Worm (Caenorhabditis elegans): Measurements from ENCODE around the gene K08D8.10.
"Not testable (repeated sequence)": the region's sequence is repeated elsewhere in the genome, so short reads cannot be mapped to it uniquely, and the experiment has no call there.

K08D8.10 gene

ce11 chrIV:12869383-12869782 lies 31.0 kb upstream of the K08D8.10 start:
- TF ChIP-seq zip-8 (tag; optimal IDR thresholded peaks at IDR 0.05): no peak
- no peak for TF ChIP-seq mls-2 (tag; optimal IDR thresholded peaks at IDR 0.05)
- TF ChIP-seq ham-2 (GFP tag; optimal IDR thresholded peaks at IDR 0.05): no peak
- no peak for TF ChIP-seq elt-1 (tag; optimal IDR thresholded peaks at IDR 0.05; ENCODE audit: borderline replicate concordance, insufficient read depth)
- TF ChIP-seq ceh-39 (tag; optimal IDR thresholded peaks at IDR 0.05): no peak
- no peak for TF ChIP-seq nhr-237 (tag; optimal IDR thresholded peaks at IDR 0.05)
- no peak for TF ChIP-seq drap-1 (GFP tag; optimal IDR thresholded peaks at IDR 0.05)
- no peak for TF ChIP-seq unc-62 (GFP tag; optimal IDR thresholded peaks at IDR 0.05)

ce11 chrIV:12869812-12870211 lies 30.6 kb upstream of the K08D8.10 start:
- TF ChIP-seq elt-1 (tag; optimal IDR thresholded peaks at IDR 0.05; ENCODE audit: borderline replicate concordance, insufficient read depth) (no peak), M03D4.4 (tag; optimal IDR thresholded peaks at IDR 0.05) (no peak), cnd-1 (tag; optimal IDR thresholded peaks at IDR 0.05) (no peak), snpc-4 (tag; optimal IDR thresholded peaks at IDR 0.05) (no peak), ceh-39 (tag; optimal IDR thresholded peaks at IDR 0.05) (no peak), pha-4 (tag; optimal IDR thresholded peaks at IDR 0.05) (no peak), ceh-83 (GFP tag; optimal IDR thresholded peaks at IDR 0.05) (no peak), nhr-76 (tag; optimal IDR thresholded peaks at IDR 0.05) (no peak), mep-1 (tag; optimal IDR thresholded peaks at IDR 0.05) (no peak), lin-13 (tag; optimal IDR thresholded peaks at IDR 0.05) (no peak), unc-120 (tag; optimal IDR thresholded peaks at IDR 0.05; ENCODE audit: poor library complexity, severe bottlenecking) (no peak), nhr-2 (tag; optimal IDR thresholded peaks at IDR 0.05) (no peak), flh-1 (GFP tag; optimal IDR thresholded peaks at IDR 0.05) (no peak), hlh-1 (tag; optimal IDR thresholded peaks at IDR 0.05) (no peak), zip-8 (tag; optimal IDR thresholded peaks at IDR 0.05) (no peak), mab-5 (tag; optimal IDR thresholded peaks at IDR 0.05) (no peak), ztf-11 (tag; optimal IDR thresholded peaks at IDR 0.05) (no peak), tbx-8 (GFP tag; optimal IDR thresholded peaks at IDR 0.05) (no peak)

- TF ChIP-seq zip-8 (tag; optimal IDR thresholded peaks at IDR 0.05) (peak; percentile 84), mls-2 (tag; optimal IDR thresholded peaks at IDR 0.05) (no peak)
Measured at ce11 chrIV:12870315-12870714, 30.1 kb upstream of the K08D8.10 start.

- TF ChIP-seq pha-4 (tag; optimal IDR thresholded peaks at IDR 0.05): no peak
- TF ChIP-seq mls-2 (tag; optimal IDR thresholded peaks at IDR 0.05): no peak
- no peak for TF ChIP-seq ztf-11 (tag; optimal IDR thresholded peaks at IDR 0.05)
- no peak for TF ChIP-seq elt-1 (tag; optimal IDR thresholded peaks at IDR 0.05; ENCODE audit: borderline replicate concordance, insufficient read depth)
- TF ChIP-seq nhr-76 (tag; optimal IDR thresholded peaks at IDR 0.05): no peak
- no peak for TF ChIP-seq elt-3 (tag; optimal IDR thresholded peaks at IDR 0.05)
- TF ChIP-seq lin-13 (tag; optimal IDR thresholded peaks at IDR 0.05): no peak
- no peak for TF ChIP-seq sptf-1 (tag; optimal IDR thresholded peaks at IDR 0.05)
- no peak for TF ChIP-seq mab-5 (tag; optimal IDR thresholded peaks at IDR 0.05)
- TF ChIP-seq bed-3 (GFP tag; optimal IDR thresholded peaks at IDR 0.05): no peak
- TF ChIP-seq snpc-4 (tag; optimal IDR thresholded peaks at IDR 0.05): no peak
- TF ChIP-seq unc-120 (tag; optimal IDR thresholded peaks at IDR 0.05; ENCODE audit: poor library complexity, severe bottlenecking): no peak
- TF ChIP-seq M03D4.4 (tag; optimal IDR thresholded peaks at IDR 0.05): no peak
- no peak for TF ChIP-seq unc-39 (tag; optimal IDR thresholded peaks at IDR 0.05)
- TF ChIP-seq cnd-1 (tag; optimal IDR thresholded peaks at IDR 0.05): no peak
- TF ChIP-seq ceh-39 (tag; optimal IDR thresholded peaks at IDR 0.05): no peak
Measured at ce11 chrIV:12871445-12871947, 28.9 kb upstream of the K08D8.10 start, which contains the start of gene clec-187. Gene clec-187, minus strand, starts transcription at chrIV:12871495.

ce11 chrIV:12875260-12875659 lies 25.1 kb upstream of the K08D8.10 start, which contains the start of gene ZK896.1:
Gene ZK896.1, minus strand, starts transcription at chrIV:12875360.
- TF ChIP-seq ceh-39, hlh-1, M03D4.4 (tag; optimal IDR thresholded peaks at IDR 0.05): not testable (repeated sequence)

- no peak for TF ChIP-seq zip-8 (tag; optimal IDR thresholded peaks at IDR 0.05)
- TF ChIP-seq unc-120 (tag; optimal IDR thresholded peaks at IDR 0.05; ENCODE audit: poor library complexity, severe bottlenecking): no peak
- no peak for TF ChIP-seq ces-1 (GFP tag; optimal IDR thresholded peaks at IDR 0.05)
- no peak for TF ChIP-seq elt-1 (tag; optimal IDR thresholded peaks at IDR 0.05; ENCODE audit: borderline replicate concordance, insufficient read depth)
- no peak for TF ChIP-seq unc-62 (GFP tag; optimal IDR thresholded peaks at IDR 0.05)
Measured at ce11 chrIV:12876558-12876957, 23.8 kb upstream of the K08D8.10 start.
